Worm (Caenorhabditis elegans) whole organism, L2 larva: ENCODE data around the gene F57F4.1.

ENCODE experiments used
- F13H6.1 ChIP-seq: sonication (generic microtip); optimal IDR thresholded peaks from 2 replicates; lab custom pipeline; 2016; ENCODE audit warnings: missing genetic modification characterization, missing compliant biosample characterization
- R02D3.7 ChIP-seq: fragments of 150-350 bp; optimal IDR thresholded peaks from 2 replicates; lab custom pipeline; 2014; ENCODE audit warnings: missing biosample characterization, missing genetic modification characterization
- ama-1 ChIP-seq: fragments of 150-350 bp; optimal IDR thresholded peaks from 2 replicates; lab custom pipeline; 2018; ENCODE audit warnings: inconsistent platforms
- blmp-1 ChIP-seq: sonication (generic microtip); optimal IDR thresholded peaks from 2 replicates; lab custom pipeline; 2017; ENCODE audit warnings: missing genetic modification characterization, mild to moderate bottlenecking, missing compliant biosample characterization, antibody characterized with exemption, moderate library complexity; ENCODE audit not compliant: insufficient read depth
- ceh-82 ChIP-seq: fragments of 150-350 bp; optimal IDR thresholded peaks from 2 replicates; lab custom pipeline; 2014; ENCODE audit warnings: missing biosample characterization, missing genetic modification characterization
- crh-2 ChIP-seq: sonication (generic microtip); optimal IDR thresholded peaks from 2 replicates; lab custom pipeline; 2017; ENCODE audit warnings: missing biosample characterization, missing genetic modification characterization
- elt-1 ChIP-seq: fragments of 150-350 bp; optimal IDR thresholded peaks from 2 replicates; lab custom pipeline; 2014; ENCODE audit warnings: missing biosample characterization, missing genetic modification characterization
- fos-1 ChIP-seq: fragments of 150-350 bp; optimal IDR thresholded peaks from 2 replicates; lab custom pipeline; 2014; ENCODE audit warnings: missing biosample characterization, missing genetic modification characterization
- gmeb-1 ChIP-seq: fragments of 150-350 bp; optimal IDR thresholded peaks from 2 replicates; lab custom pipeline; 2014; ENCODE audit warnings: missing biosample characterization, missing genetic modification characterization
- lin-13 ChIP-seq: fragments of 150-350 bp; optimal IDR thresholded peaks from 2 replicates; lab custom pipeline; 2014; ENCODE audit warnings: missing biosample characterization, missing genetic modification reagents, missing genetic modification characterization
- lin-39 ChIP-seq: fragments of 150-350 bp; optimal IDR thresholded peaks from 2 replicates; lab custom pipeline; 2014; ENCODE audit warnings: missing biosample characterization, missing genetic modification reagents, missing genetic modification characterization
- mdl-1 ChIP-seq, 2 experiments: fragments of 150-350 bp in 1 of 2; sonication (generic microtip) in 1 of 2; optimal IDR thresholded peaks; 2 replicates each; lab custom pipeline; 2017; ENCODE audit warnings: missing biosample characterization in 2 of 2, missing genetic modification characterization in 2 of 2
- nhr-10 ChIP-seq: sonication (generic microtip); optimal IDR thresholded peaks from 2 replicates; lab custom pipeline; 2017; ENCODE audit warnings: missing biosample characterization, missing genetic modification characterization
- nhr-11 ChIP-seq: fragments of 150-350 bp; optimal IDR thresholded peaks from 2 replicates; lab custom pipeline; 2014; ENCODE audit warnings: missing biosample characterization, missing genetic modification characterization
- nhr-12 ChIP-seq: fragments of 150-350 bp; optimal IDR thresholded peaks from 2 replicates; lab custom pipeline; 2014; ENCODE audit warnings: missing biosample characterization, missing genetic modification characterization
- nhr-129 ChIP-seq: fragments of 150-350 bp; optimal IDR thresholded peaks from 2 replicates; lab custom pipeline; 2014; ENCODE audit warnings: missing biosample characterization, missing genetic modification characterization
- nhr-23 ChIP-seq: fragments of 150-350 bp; optimal IDR thresholded peaks from 2 replicates; lab custom pipeline; 2014; ENCODE audit warnings: missing biosample characterization, missing genetic modification reagents, missing genetic modification characterization
- nhr-25 ChIP-seq: fragments of 150-350 bp; sonication (generic microtip); optimal IDR thresholded peaks from 3 replicates; lab custom pipeline; 2014; ENCODE audit warnings: missing biosample characterization, missing genetic modification characterization
- nhr-6 ChIP-seq: fragments of 150-350 bp; optimal IDR thresholded peaks from 2 replicates; lab custom pipeline; 2014; ENCODE audit warnings: missing biosample characterization, missing genetic modification characterization
- nhr-77 ChIP-seq: fragments of 150-350 bp; optimal IDR thresholded peaks from 2 replicates; lab custom pipeline; 2014; ENCODE audit warnings: missing biosample characterization, missing genetic modification characterization
- peb-1 ChIP-seq: fragments of 150-350 bp; optimal IDR thresholded peaks from 2 replicates; lab custom pipeline; 2014; ENCODE audit warnings: missing biosample characterization, missing genetic modification characterization
- skn-1 ChIP-seq: sonication (generic microtip); optimal IDR thresholded peaks from 2 replicates; lab custom pipeline; 2017; ENCODE audit warnings: missing biosample characterization, missing genetic modification characterization
- sma-3 ChIP-seq: sonication (generic microtip); optimal IDR thresholded peaks from 2 replicates; lab custom pipeline; 2016; ENCODE audit warnings: missing genetic modification reagents, missing genetic modification characterization, missing compliant biosample characterization
- sma-9 ChIP-seq, 2 experiments: fragments of 150-350 bp in 1 of 2; sonication (generic microtip) in 1 of 2; optimal IDR thresholded peaks; 2 replicates each; lab custom pipeline; 2014 to 2016; ENCODE audit warnings: missing genetic modification characterization in 2 of 2, mild to moderate bottlenecking in 1 of 2, missing biosample characterization in 1 of 2, missing compliant biosample characterization in 1 of 2, missing genetic modification reagents in 1 of 2, moderate library complexity in 1 of 2
- unc-55 ChIP-seq: fragments of 150-350 bp; sonication (generic microtip); optimal IDR thresholded peaks from 3 replicates; lab custom pipeline; 2014; ENCODE audit warnings: missing biosample characterization, missing genetic modification reagents, missing genetic modification characterization
- ztf-11 ChIP-seq: sonication (generic microtip); optimal IDR thresholded peaks from 2 replicates; lab custom pipeline; 2017; ENCODE audit warnings: missing biosample characterization, missing genetic modification characterization

The F57F4.1 gene

ce11 chrV:6399831-6400230, 9.6 kb downstream of the F57F4.1 start, which contains the start of gene gfi-1:
gfi-1 (minus strand) TSS chrV:6399931.
- TF ChIP-seq skn-1 (tag; lab: Kevin White, UChicago) (no peak), nhr-10 (tag; lab: Kevin White, UChicago) (no peak), nhr-25 (tag; lab: Kevin White, UChicago) (no peak), nhr-6 (no peak), nhr-12 (tag; lab: Kevin White, UChicago) (no peak), peb-1 (tag; lab: Kevin White, UChicago) (no peak), sma-3 (GFP tag; lab: Kevin White, UChicago) (no peak), fos-1 (tag; lab: Kevin White, UChicago) (no peak), nhr-23 (tag; lab: Kevin White, UChicago) (no peak), ztf-11 (tag; lab: Kevin White, UChicago) (no peak)

DNA sequence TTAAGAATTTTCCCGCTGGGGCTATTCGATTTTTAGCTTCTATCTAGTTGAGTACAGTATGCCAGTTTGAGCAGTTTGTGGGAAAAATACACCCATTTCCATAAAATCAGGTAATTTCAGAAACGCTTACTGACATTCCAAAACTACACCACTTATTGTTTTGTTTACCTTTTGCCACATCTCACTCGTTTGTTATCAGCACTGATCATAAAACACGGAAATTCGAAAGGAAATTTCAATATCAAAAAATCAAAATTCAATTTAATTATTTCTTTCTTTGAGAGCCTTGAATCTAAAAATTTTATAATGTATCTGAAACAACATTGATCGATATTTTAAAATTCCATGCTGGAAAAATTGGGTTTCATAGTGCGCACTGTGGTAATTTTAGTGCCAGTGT, 10.3 kb downstream of the F57F4.1 start:
- no peak for TF ChIP-seq ama-1 (lab: Kevin White, UChicago)
- TF ChIP-seq crh-2 (tag; lab: Kevin White, UChicago), result peak; percentile 14
- peak; percentile 32 for TF ChIP-seq fos-1 (tag; lab: Kevin White, UChicago)

ce11 chrV:6400950-6401551, 10.8 kb downstream of the F57F4.1 start:
- no peak for TF ChIP-seq ceh-82 (tag; lab: Kevin White, UChicago)
- TF ChIP-seq crh-2 (tag; lab: Kevin White, UChicago), result peak; percentile 55

- TF ChIP-seq sma-9 (GFP tag; optimal IDR thresholded peaks at IDR 0.05; lab: Kevin White, UChicago) (peak; percentile 14), sma-9 (tag; optimal IDR thresholded peaks at IDR 0.05; lab: Kevin White, UChicago) (no peak), crh-2 (tag; lab: Kevin White, UChicago) (peak; percentile 54), unc-55 (GFP tag; lab: Kevin White, UChicago) (no peak), blmp-1 (tag; lab: Kevin White, UChicago) (no peak)
Measured at ce11 chrV:6407587-6407986, 17.3 kb downstream of the F57F4.1 start.

ce11 chrV:6408733-6409227, 18.5 kb downstream of the F57F4.1 start, which contains the start of gene bcf-1:
bcf-1 (minus strand) TSS chrV:6408783.
- TF ChIP-seq R02D3.7 (tag; lab: Kevin White, UChicago) (no peak), sma-3 (GFP tag; lab: Kevin White, UChicago) (no peak), skn-1 (tag; lab: Kevin White, UChicago) (no peak), ceh-82 (tag; lab: Kevin White, UChicago) (no peak), nhr-25 (tag; lab: Kevin White, UChicago) (no peak), elt-1 (tag; lab: Kevin White, UChicago) (no peak), lin-39 (tag; lab: Kevin White, UChicago) (no peak), nhr-23 (tag; lab: Kevin White, UChicago) (no peak), nhr-129 (no peak)
- TF ChIP-seq, all 48 proteins: peak for 0

- TF ChIP-seq sma-9 (GFP tag; optimal IDR thresholded peaks at IDR 0.05; lab: Kevin White, UChicago) (peak; percentile 73), sma-9 (tag; optimal IDR thresholded peaks at IDR 0.05; lab: Kevin White, UChicago) (no peak), nhr-10 (tag; lab: Kevin White, UChicago) (no peak), unc-55 (GFP tag; lab: Kevin White, UChicago) (no peak), crh-2 (tag; lab: Kevin White, UChicago) (peak; percentile 83), ztf-11 (tag; lab: Kevin White, UChicago) (no peak), gmeb-1 (peak; percentile 20), lin-39 (tag; lab: Kevin White, UChicago) (no peak), mdl-1 (tag; optimal IDR thresholded peaks at IDR 0.05; lab: Kevin White, UChicago) (peak in 1 of 2 experiments; percentile 26), nhr-77 (tag; lab: Kevin White, UChicago) (no peak), nhr-129 (no peak), nhr-11 (tag; lab: Kevin White, UChicago) (no peak), fos-1 (tag; lab: Kevin White, UChicago) (peak; percentile 50), F13H6.1 (tag; lab: Kevin White, UChicago) (no peak), peb-1 (tag; lab: Kevin White, UChicago) (no peak)
Measured at ce11 chrV:6411161-6411560, 20.9 kb downstream of the F57F4.1 start.

DNA sequence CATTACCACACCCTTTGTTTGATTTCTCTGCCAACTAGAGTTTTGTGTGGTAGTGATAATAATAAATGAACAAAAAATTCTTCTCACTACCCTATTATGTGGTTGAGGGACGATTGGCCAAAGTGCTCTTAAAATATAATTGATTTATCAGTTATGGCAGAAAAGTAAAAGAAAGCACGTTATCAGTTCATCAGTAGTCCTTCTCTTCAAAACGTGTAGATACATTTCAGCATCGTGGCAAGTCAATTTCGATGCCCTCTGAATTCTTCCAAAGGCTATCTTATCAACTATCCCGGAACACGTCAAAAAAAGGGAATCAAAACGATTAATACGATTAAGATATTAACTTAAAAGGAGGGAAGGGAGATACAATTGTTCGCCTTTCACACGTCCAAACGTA, 22.8 kb downstream of the F57F4.1 start:
- TF ChIP-seq lin-13 (GFP tag; lab: Kevin White, UChicago) (no peak), fos-1 (tag; lab: Kevin White, UChicago) (peak; percentile 60), crh-2 (tag; lab: Kevin White, UChicago) (peak; percentile 65), sma-9 (GFP tag; optimal IDR thresholded peaks at IDR 0.05; lab: Kevin White, UChicago) (peak; percentile 20), sma-9 (tag; optimal IDR thresholded peaks at IDR 0.05; lab: Kevin White, UChicago) (no peak), nhr-129 (no peak), gmeb-1 (peak; percentile 31), F13H6.1 (tag; lab: Kevin White, UChicago) (peak; percentile 30)
